Worm (Caenorhabditis elegans) whole organism, L4 larva: Measurements from ENCODE around the gene skr-4.

Experiments used
- lin-13 ChIP-seq: fragments of 150-350 bp; optimal IDR thresholded peaks from 2 replicates; lab custom pipeline; 2014; ENCODE audit warnings: missing biosample characterization, missing genetic modification reagents, missing genetic modification characterization
- lin-39 ChIP-seq: fragments of 150-350 bp; optimal IDR thresholded peaks from 2 replicates; lab custom pipeline; 2014; ENCODE audit warnings: missing biosample characterization, missing genetic modification reagents, missing genetic modification characterization
- nhr-11 ChIP-seq: fragments of 150-350 bp; optimal IDR thresholded peaks from 2 replicates; lab custom pipeline; 2014; ENCODE audit warnings: missing biosample characterization, missing genetic modification characterization
- nhr-237 ChIP-seq: sonication (generic microtip); optimal IDR thresholded peaks from 2 replicates; lab custom pipeline; 2017; ENCODE audit warnings: missing biosample characterization, missing genetic modification characterization
- nhr-42 ChIP-seq: fragments of 200-800 bp; sonication (Bioruptor generic); IDR thresholded peaks from 2 replicates; pipeline ENCODE4 v1.3.6; 2022; ENCODE audit warnings: missing genetic modification characterization, missing compliant biosample characterization
- nhr-6 ChIP-seq: fragments of 150-350 bp; optimal IDR thresholded peaks from 2 replicates; lab custom pipeline; 2014; ENCODE audit warnings: missing biosample characterization, missing genetic modification characterization
- unc-62 ChIP-seq, 3 experiments: fragments of 150-350 bp in 1 of 3; sonication (generic microtip); optimal IDR thresholded peaks in 2 of 3; peaks in 1 of 3; 1 replicate in 1 of 3; 2 replicates in 2 of 3; lab custom pipeline; 2014 to 2017; ENCODE audit warnings: missing biosample characterization in 3 of 3, missing genetic modification characterization in 3 of 3, missing genetic modification reagents in 3 of 3, missing genotype in 1 of 3

ce11 chrV:19882916-19883315 lies 41.1 kb upstream of the skr-4 start, which contains the start of gene Y116F11B.13:
- TF ChIP-seq nhr-42 (GFP tag; lab: Robert Waterston, UW) (no peak), nhr-237 (no peak), lin-13 (GFP tag; lab: Kevin White, UChicago) (no peak), lin-39 (no peak), unc-62 (GFP tag; optimal IDR thresholded peaks at IDR 0.05 in 1 of 2; lab: Kevin White, UChicago) (no peak), unc-62 (tag; optimal IDR thresholded peaks at IDR 0.05; lab: Kevin White, UChicago) (no peak), nhr-11 (no peak), nhr-6 (tag; lab: Kevin White, UChicago) (no peak)
